Fruit fly (Drosophila melanogaster): Measurements from ENCODE around the gene pcx.

dm6 chrX:2278782-2279304, 53.7 kb downstream of the pcx start:
- no peak for TF ChIP-seq Vsx2 (GFP tag; optimal IDR thresholded peaks at IDR 0.05; ENCODE audit: partially characterized antibody)
- TF ChIP-seq GATAd (GFP tag; optimal IDR thresholded peaks at IDR 0.05), result no peak
- TF ChIP-seq OdsH (GFP tag; optimal IDR thresholded peaks at IDR 0.05), result no peak
- TF ChIP-seq rgr (GFP tag; optimal IDR thresholded peaks at IDR 0.05), result no peak
- TF ChIP-seq Myc (optimal IDR thresholded peaks at IDR 0.05), result no peak
- TF ChIP-seq sage (GFP tag; optimal IDR thresholded peaks at IDR 0.05), result no peak
- no peak for TF ChIP-seq h (GFP tag; optimal IDR thresholded peaks at IDR 0.05)
- TF ChIP-seq fru (GFP tag; optimal IDR thresholded peaks at IDR 0.05), result no peak
- TF ChIP-seq pan (optimal IDR thresholded peaks at IDR 0.05), result no peak
- no peak for TF ChIP-seq br (GFP tag; optimal IDR thresholded peaks at IDR 0.05)
- TF ChIP-seq ey (GFP tag; optimal IDR thresholded peaks at IDR 0.05), result no peak
- no peak for TF ChIP-seq lola (GFP tag; optimal IDR thresholded peaks at IDR 0.05)
- no peak for TF ChIP-seq Dfd (GFP tag; optimal IDR thresholded peaks at IDR 0.05)
- no peak for TF ChIP-seq CG32264 (GFP tag; optimal IDR thresholded peaks at IDR 0.05)

All from whole organism, wandering third instar larva.